Fruit fly (Drosophila melanogaster) whole organism: ENCODE data around the gene Targ2.

ENCODE experiments used
- pan ChIP-seq: fragments of >200 bp; optimal IDR thresholded peaks from 2 replicates; lab custom pipeline; 2017
- psq ChIP-seq: fragments of >200 bp; optimal IDR thresholded peaks from 2 replicates; lab custom pipeline; 2017
- usp ChIP-seq: fragments of >200 bp; optimal IDR thresholded peaks from 2 replicates; lab custom pipeline; 2017; ENCODE audit warnings: missing biosample characterization, missing genetic modification characterization, mixed read lengths

dm6 chr3L:21171905-21172304 is 31.1 kb downstream of the Targ2 start, which contains the start of gene Ac78C:
- TF ChIP-seq psq (lab: Kevin White, UChicago) (no peak), pan (lab: Kevin White, UChicago) (no peak), usp (GFP tag; lab: Kevin White, UChicago) (no peak)
